Fruit fly (Drosophila melanogaster) whole organism, embryonic: ENCODE measurements around the gene Acf.
A peak's percentile ranks its signal among the peaks of the same experiment; 100 is the strongest.

Experiments
- ATbp ChIP-seq: fragments of 200-800 bp; sonication (Bioruptor generic); optimal IDR thresholded peaks from 2 replicates; lab custom pipeline; 2017; ENCODE audit warnings: missing biosample characterization, mild to moderate bottlenecking, missing genetic modification characterization, missing genetic modification reagents
- BEAF-32 ChIP-seq: fragments of 200-800 bp; sonication (Bioruptor generic); optimal IDR thresholded peaks from 3 replicates; lab custom pipeline; 2017; ENCODE audit warnings: missing biosample characterization, missing genetic modification characterization, mild to moderate bottlenecking, moderate library complexity, missing genetic modification reagents
- CG10431 ChIP-seq: fragments of 200-800 bp; sonication (Bioruptor generic); optimal IDR thresholded peaks from 3 replicates; lab custom pipeline; 2018; ENCODE audit warnings: missing biosample characterization, mild to moderate bottlenecking, missing genetic modification characterization
- CG11093 ChIP-seq: fragments of 200-800 bp; sonication (Bioruptor generic); IDR thresholded peaks from 3 replicates; pipeline ENCODE4 v1.3.6; 2022; ENCODE audit warnings: missing biosample characterization, missing genetic modification characterization
- CG11723 ChIP-seq: fragments of 200-800 bp; sonication (Bioruptor generic); optimal IDR thresholded peaks from 2 replicates; lab custom pipeline; 2017; ENCODE audit warnings: missing biosample characterization, mild to moderate bottlenecking, missing genetic modification characterization
- CG12155 ChIP-seq: fragments of 200-800 bp; sonication (Bioruptor generic); optimal IDR thresholded peaks from 3 replicates; lab custom pipeline; 2016; ENCODE audit warnings: missing biosample characterization, missing genetic modification characterization
- CG12391 ChIP-seq: fragments of 200-800 bp; sonication (Bioruptor generic); optimal IDR thresholded peaks from 3 replicates; lab custom pipeline; 2018; ENCODE audit warnings: missing biosample characterization, mild to moderate bottlenecking, missing genetic modification characterization, moderate library complexity
- CG12769 ChIP-seq: fragments of 200-800 bp; sonication (Bioruptor generic); optimal IDR thresholded peaks from 2 replicates; lab custom pipeline; 2019; ENCODE audit warnings: missing biosample characterization, mild to moderate bottlenecking, missing genetic modification characterization, moderate library complexity
- CG13287 ChIP-seq: fragments of 200-800 bp; sonication (Bioruptor generic); IDR thresholded peaks from 2 replicates; pipeline ENCODE4 v1.3.6; 2022; ENCODE audit warnings: missing biosample characterization, missing genetic modification characterization; ENCODE audit not compliant: partially characterized antibody
- CG13624 ChIP-seq: fragments of 200-800 bp; sonication (Bioruptor generic); optimal IDR thresholded peaks from 2 replicates; lab custom pipeline; 2016; ENCODE audit warnings: missing biosample characterization, missing genetic modification characterization
- CG13775 ChIP-seq: fragments of 200-800 bp; sonication (Bioruptor generic); optimal IDR thresholded peaks from 3 replicates; lab custom pipeline; 2017; ENCODE audit warnings: missing biosample characterization, mild to moderate bottlenecking, missing genetic modification characterization
- CG1832 ChIP-seq: fragments of 200-800 bp; sonication (Bioruptor generic); optimal IDR thresholded peaks from 2 replicates; lab custom pipeline; 2017; ENCODE audit warnings: missing biosample characterization, mild to moderate bottlenecking, missing genetic modification characterization, inconsistent platforms
- CG2116 ChIP-seq: fragments of 200-800 bp; sonication (Bioruptor generic); optimal IDR thresholded peaks from 3 replicates; lab custom pipeline; 2018; ENCODE audit warnings: missing biosample characterization, mild to moderate bottlenecking, missing genetic modification characterization
- CG2199 ChIP-seq: fragments of 200-800 bp; sonication (Bioruptor generic); IDR thresholded peaks from 3 replicates; pipeline ENCODE4 v1.3.6; 2022; ENCODE audit warnings: missing biosample characterization, missing genetic modification characterization
- CG5953 ChIP-seq: fragments of 200-800 bp; sonication (Bioruptor generic); IDR thresholded peaks from 2 replicates; pipeline ENCODE4 v1.3.6; 2022; ENCODE audit warnings: missing biosample characterization, missing genetic modification characterization
- CG7556 ChIP-seq: fragments of 200-800 bp; sonication (Bioruptor generic); optimal IDR thresholded peaks from 2 replicates; lab custom pipeline; 2017; ENCODE audit warnings: missing biosample characterization, mild to moderate bottlenecking, missing genetic modification characterization
- CG8944 ChIP-seq: fragments of 200-800 bp; sonication (Bioruptor generic); optimal IDR thresholded peaks from 3 replicates; lab custom pipeline; 2016; ENCODE audit warnings: missing biosample characterization, missing genetic modification characterization
- CG9876 ChIP-seq: fragments of 200-800 bp; sonication (Bioruptor generic); optimal IDR thresholded peaks from 2 replicates; lab custom pipeline; 2016; ENCODE audit warnings: missing biosample characterization, missing genetic modification characterization
- CG9932 ChIP-seq: fragments of 200-800 bp; sonication (Bioruptor generic); IDR thresholded peaks from 2 replicates; pipeline ENCODE4 v1.3.6; 2022; ENCODE audit warnings: missing biosample characterization, missing genetic modification characterization
- Deaf1 ChIP-seq: fragments of 200-800 bp; optimal IDR thresholded peaks from 3 replicates; lab custom pipeline; 2019; ENCODE audit warnings: missing biosample characterization, mild to moderate bottlenecking, missing genetic modification characterization, moderate library complexity
- Doc3 ChIP-seq: fragments of 200-800 bp; sonication (Bioruptor generic); IDR thresholded peaks from 3 replicates; pipeline ENCODE4 v1.3.6; 2022; ENCODE audit warnings: missing biosample characterization, missing genetic modification characterization; ENCODE audit not compliant: partially characterized antibody
- Drgx ChIP-seq: fragments of 200-800 bp; sonication (Bioruptor generic); IDR thresholded peaks from 2 replicates; pipeline ENCODE4 v1.3.6; 2022; ENCODE audit warnings: missing biosample characterization, missing genetic modification characterization
- HLH3B ChIP-seq: fragments of 200-800 bp; sonication (Bioruptor generic); IDR thresholded peaks from 2 replicates; pipeline ENCODE4 v1.3.6; 2022; ENCODE audit warnings: missing biosample characterization, missing genetic modification characterization
- Hr51 ChIP-seq, 2 experiments: fragments of 200-800 bp; sonication (Bioruptor generic); optimal IDR thresholded peaks; 2 replicates in 1 of 2; 3 replicates in 1 of 2; lab custom pipeline; 2016 to 2018; ENCODE audit warnings: missing biosample characterization in 2 of 2, missing genetic modification characterization in 2 of 2, mild to moderate bottlenecking in 1 of 2, moderate library complexity in 1 of 2
- Hr78 ChIP-seq, 2 experiments: fragments of 200-800 bp in 1 of 2; fragments of >200 bp in 1 of 2; sonication (Bioruptor generic) in 1 of 2; optimal IDR thresholded peaks; 2 replicates each; lab custom pipeline; 2017 to 2019; ENCODE audit warnings: missing biosample characterization in 2 of 2, missing genetic modification characterization in 2 of 2, mild to moderate bottlenecking in 1 of 2, moderate library complexity in 1 of 2
- MTF-1 ChIP-seq: fragments of 200-800 bp; sonication (Bioruptor generic); optimal IDR thresholded peaks from 2 replicates; lab custom pipeline; 2018; ENCODE audit warnings: missing biosample characterization, mild to moderate bottlenecking, missing genetic modification characterization, borderline replicate concordance
- Mad ChIP-seq: fragments of 200-800 bp; sonication (Bioruptor generic); optimal IDR thresholded peaks from 2 replicates; lab custom pipeline; 2016; ENCODE audit warnings: missing biosample characterization, missing genetic modification characterization
- Neu2 ChIP-seq: fragments of 200-800 bp; sonication (Bioruptor generic); optimal IDR thresholded peaks from 3 replicates; lab custom pipeline; 2016; ENCODE audit warnings: missing biosample characterization, missing genetic modification characterization, borderline replicate concordance
- Ptx1 ChIP-seq: fragments of 200-800 bp; sonication (Bioruptor generic); IDR thresholded peaks from 2 replicates; pipeline ENCODE4 v1.3.6; 2022; ENCODE audit warnings: missing biosample characterization, missing genetic modification characterization
- Side ChIP-seq: fragments of 200-800 bp; sonication (Bioruptor generic); optimal IDR thresholded peaks from 2 replicates; lab custom pipeline; 2016; ENCODE audit warnings: missing biosample characterization, missing genetic modification characterization
- Spps ChIP-seq: fragments of 200-800 bp; sonication (Bioruptor generic); optimal IDR thresholded peaks from 2 replicates; lab custom pipeline; 2018; ENCODE audit warnings: missing biosample characterization, mild to moderate bottlenecking, missing genetic modification characterization
- Sry-δ ChIP-seq: fragments of 200-800 bp; sonication (Bioruptor generic); optimal IDR thresholded peaks from 2 replicates; lab custom pipeline; 2016; ENCODE audit warnings: missing biosample characterization, missing genetic modification characterization
- Usf ChIP-seq: fragments of 200-800 bp; sonication (Bioruptor generic); optimal IDR thresholded peaks from 2 replicates; lab custom pipeline; 2017; ENCODE audit warnings: missing genotype, missing biosample characterization, missing genetic modification characterization
- bbx ChIP-seq: fragments of 200-800 bp; sonication (Bioruptor generic); IDR thresholded peaks from 2 replicates; pipeline ENCODE4 v1.3.6; 2022; ENCODE audit warnings: missing biosample characterization, missing genetic modification characterization; ENCODE audit not compliant: partially characterized antibody
- en ChIP-seq: fragments of 200-800 bp; sonication (Bioruptor generic); optimal IDR thresholded peaks from 2 replicates; lab custom pipeline; 2016; ENCODE audit warnings: missing biosample characterization, missing genetic modification characterization
- esg ChIP-seq: fragments of 200-800 bp; sonication (Bioruptor generic); conservative IDR thresholded peaks from 2 replicates; pipeline ENCODE4 v1.3.6; 2022; ENCODE audit warnings: missing biosample characterization, missing genetic modification characterization
- fd102C ChIP-seq: fragments of 200-800 bp; sonication (Bioruptor generic); optimal IDR thresholded peaks from 2 replicates; lab custom pipeline; 2018; ENCODE audit warnings: missing biosample characterization, mild to moderate bottlenecking, missing genetic modification characterization, moderate library complexity
- gcm ChIP-seq: fragments of 200-800 bp; sonication (Bioruptor generic); optimal IDR thresholded peaks from 2 replicates; lab custom pipeline; 2019; ENCODE audit warnings: missing biosample characterization, mild to moderate bottlenecking, missing genetic modification characterization, moderate library complexity
- hbn ChIP-seq: fragments of 200-800 bp; sonication (Bioruptor generic); IDR thresholded peaks from 2 replicates; pipeline ENCODE4 v1.3.6; 2022; ENCODE audit warnings: missing biosample characterization, missing genetic modification characterization; ENCODE audit not compliant: partially characterized antibody
- ken ChIP-seq: fragments of 200-800 bp; sonication (Bioruptor generic); IDR thresholded peaks from 3 replicates; pipeline ENCODE4 v1.3.6; 2022; ENCODE audit warnings: missing biosample characterization, missing genetic modification characterization
- kni ChIP-seq: fragments of 200-800 bp; sonication (Bioruptor generic); optimal IDR thresholded peaks from 3 replicates; lab custom pipeline; 2017; ENCODE audit warnings: mild to moderate bottlenecking, missing biosample characterization, missing genetic modification reagents, missing genetic modification characterization
- knrl ChIP-seq: fragments of 200-800 bp; sonication (Bioruptor generic); IDR thresholded peaks from 3 replicates; pipeline ENCODE4 v1.3.6; 2022; ENCODE audit warnings: missing biosample characterization, missing genetic modification characterization; ENCODE audit not compliant: partially characterized antibody
- pum ChIP-seq: fragments of 200-800 bp; sonication (Bioruptor generic); optimal IDR thresholded peaks from 2 replicates; lab custom pipeline; 2016; ENCODE audit warnings: missing biosample characterization, missing genetic modification characterization
- repo ChIP-seq: fragments of 200-800 bp; sonication (Bioruptor generic); optimal IDR thresholded peaks from 2 replicates; lab custom pipeline; 2016; ENCODE audit warnings: missing biosample characterization, missing genetic modification characterization
- rib ChIP-seq: fragments of 200-800 bp; sonication (Bioruptor generic); IDR thresholded peaks from 2 replicates; pipeline ENCODE4 v1.3.6; 2022; ENCODE audit warnings: missing biosample characterization, missing genetic modification characterization
- sisA ChIP-seq: fragments of 200-800 bp; sonication (Bioruptor generic); IDR thresholded peaks from 2 replicates; pipeline ENCODE4 v1.3.6; 2022; ENCODE audit warnings: missing biosample characterization, missing genetic modification characterization
- tap ChIP-seq: fragments of 200-800 bp; optimal IDR thresholded peaks from 3 replicates; lab custom pipeline; 2019; ENCODE audit warnings: missing biosample characterization, mild to moderate bottlenecking, missing genetic modification characterization, moderate library complexity
- toy ChIP-seq: fragments of 200-800 bp; sonication (Bioruptor generic); IDR thresholded peaks from 2 replicates; pipeline ENCODE4 v1.3.6; 2022; ENCODE audit warnings: missing biosample characterization, missing genetic modification characterization
- z ChIP-seq: fragments of 200-800 bp; sonication (Bioruptor generic); IDR thresholded peaks from 3 replicates; pipeline ENCODE4 v1.3.6; 2022; ENCODE audit warnings: missing biosample characterization, missing genetic modification characterization

The Acf gene

DNA sequence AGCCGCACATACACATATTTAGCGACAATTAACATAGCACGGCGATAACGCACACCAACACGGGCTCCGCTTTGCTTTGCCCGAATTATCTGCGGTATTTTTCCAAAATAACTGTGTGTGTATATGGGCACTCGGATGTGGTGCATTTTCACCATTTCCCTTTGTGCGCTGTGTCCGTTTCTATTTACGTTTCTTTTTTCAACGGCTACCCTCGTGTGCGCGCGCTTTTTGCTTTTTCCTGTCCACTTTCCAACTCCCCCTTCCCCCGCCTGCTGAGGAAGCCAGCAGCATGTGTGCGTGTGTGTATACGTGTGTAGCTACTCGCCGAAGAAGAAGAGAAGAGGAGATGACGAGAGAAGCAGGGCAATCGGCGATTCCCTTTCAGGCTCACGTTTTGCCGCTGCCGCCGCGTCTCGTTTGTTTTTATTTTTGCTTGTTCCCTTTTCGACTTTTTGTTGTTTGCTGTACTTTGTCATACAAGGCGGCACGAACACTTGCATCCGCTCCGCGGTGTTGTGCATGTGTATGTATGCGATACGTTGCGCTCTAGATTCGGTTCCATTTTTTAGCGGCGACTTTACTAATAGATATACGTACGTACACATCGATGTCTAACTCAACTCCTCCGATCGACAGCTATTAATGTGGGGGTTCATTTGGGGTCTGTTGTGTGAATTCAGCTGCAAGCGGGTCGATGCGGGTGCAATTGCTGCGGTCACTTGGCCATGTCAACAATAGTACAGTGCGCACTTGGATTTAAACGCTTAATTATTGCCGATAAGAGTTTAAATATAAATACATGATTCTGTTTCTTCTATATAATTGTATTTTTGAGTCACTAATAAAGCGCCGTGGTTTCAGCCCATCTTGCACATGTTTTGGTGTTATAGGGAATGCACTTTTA, 45.4 kb upstream of the Acf start (continued):
- no peak for TF ChIP-seq CG13624 (GFP tag; lab: Kevin White, UChicago)
- TF ChIP-seq fd102C (GFP tag; lab: Kevin White, UChicago), result no peak
- TF ChIP-seq pum (GFP tag; lab: Kevin White, UChicago), result no peak
- TF ChIP-seq MTF-1 (GFP tag; lab: Kevin White, UChicago), result peak; percentile 14
- TF ChIP-seq repo, result no peak
- TF ChIP-seq Deaf1 (tag; lab: Kevin White, UChicago), result no peak
- no peak for TF ChIP-seq bbx (GFP tag; lab: Robert Waterston, UW)
- TF ChIP-seq kni (GFP tag; lab: Kevin White, UChicago), result peak; percentile 89
- TF ChIP-seq ATbp (GFP tag; lab: Kevin White, UChicago), result no peak
- TF ChIP-seq Side (GFP tag; lab: Kevin White, UChicago), result no peak
- no peak for TF ChIP-seq Drgx (GFP tag; lab: Robert Waterston, UW)
- no peak for TF ChIP-seq CG10431 (GFP tag; lab: Kevin White, UChicago)
- TF ChIP-seq Spps (tag; lab: Kevin White, UChicago), result no peak
- TF ChIP-seq hbn, result no peak
- TF ChIP-seq Doc3, result no peak
- no peak for TF ChIP-seq CG5953
- no peak for TF ChIP-seq sisA (GFP tag; lab: Robert Waterston, UW)
- TF ChIP-seq Neu2 (GFP tag; lab: Kevin White, UChicago), result no peak
- no peak for TF ChIP-seq CG7556 (GFP tag; lab: Kevin White, UChicago)
- no peak for TF ChIP-seq CG9876 (GFP tag; lab: Kevin White, UChicago)
- no peak for TF ChIP-seq knrl (GFP tag; lab: Robert Waterston, UW)
- no peak for TF ChIP-seq CG11723
- TF ChIP-seq CG13775 (GFP tag; lab: Kevin White, UChicago), result no peak
- TF ChIP-seq CG1832 (GFP tag; lab: Kevin White, UChicago), result no peak
- no peak for TF ChIP-seq CG2199 (GFP tag; lab: Robert Waterston, UW)
- TF ChIP-seq Ptx1 (GFP tag; lab: Robert Waterston, UW), result no peak
- TF ChIP-seq Hr78 (GFP tag; optimal IDR thresholded peaks at IDR 0.05; lab: Kevin White, UChicago), result peak in 1 of 2 experiments; percentile 66
- TF ChIP-seq CG11093 (GFP tag; lab: Robert Waterston, UW), result no peak
- no peak for TF ChIP-seq Usf (GFP tag; lab: Kevin White, UChicago)
- no peak for TF ChIP-seq toy
- TF ChIP-seq BEAF-32 (GFP tag; lab: Kevin White, UChicago), result no peak
- TF ChIP-seq z (GFP tag; lab: Robert Waterston, UW), result no peak
- no peak for TF ChIP-seq Hr51 (GFP tag; optimal IDR thresholded peaks at IDR 0.05; lab: Kevin White, UChicago)
- TF ChIP-seq Sry-δ (GFP tag; lab: Kevin White, UChicago), result no peak
- no peak for TF ChIP-seq CG9932 (GFP tag; lab: Robert Waterston, UW)
- no peak for TF ChIP-seq rib
- no peak for TF ChIP-seq CG12391 (tag; lab: Kevin White, UChicago)
- no peak for TF ChIP-seq Mad (GFP tag; lab: Kevin White, UChicago)
- TF ChIP-seq CG8944 (GFP tag; lab: Kevin White, UChicago), result no peak
- TF ChIP-seq tap (tag; lab: Kevin White, UChicago), result no peak
- no peak for TF ChIP-seq en (GFP tag; lab: Kevin White, UChicago)
- TF ChIP-seq ken (GFP tag; lab: Robert Waterston, UW), result no peak
- TF ChIP-seq CG12769 (tag; lab: Kevin White, UChicago), result peak; percentile 68
- peak; percentile 100 for TF ChIP-seq CG12155 (GFP tag; lab: Kevin White, UChicago)
- TF ChIP-seq HLH3B (GFP tag; lab: Robert Waterston, UW), result no peak
- no peak for TF ChIP-seq esg
- peak; percentile 80 for TF ChIP-seq gcm (GFP tag; lab: Kevin White, UChicago)
- peak; percentile 8 for TF ChIP-seq CG2116 (GFP tag; lab: Kevin White, UChicago)
- TF ChIP-seq CG13287 (GFP tag; lab: Robert Waterston, UW), result no peak
